Fruit fly (Drosophila melanogaster) whole organism, pupa: ENCODE results near the gene Pdha.

Experiments used
- CG17806 ChIP-seq: fragments of 200-800 bp; sonication (Bioruptor generic); optimal IDR thresholded peaks from 2 replicates; lab custom pipeline; 2018; ENCODE audit warnings: missing biosample characterization, mild to moderate bottlenecking, missing genetic modification characterization, moderate library complexity
- Pif1A ChIP-seq: fragments of 200-800 bp; sonication (Bioruptor generic); optimal IDR thresholded peaks from 3 replicates; lab custom pipeline; 2016; ENCODE audit warnings: missing biosample characterization, missing genetic modification characterization
- fd96Ca ChIP-seq: fragments of 200-800 bp; sonication (Bioruptor generic); IDR thresholded peaks from 3 replicates; pipeline ENCODE4 v1.3.6; 2022; ENCODE audit warnings: missing biosample characterization, missing genetic modification characterization
- rn ChIP-seq: fragments of 200-800 bp; sonication (Bioruptor generic); IDR thresholded peaks from 2 replicates; pipeline ENCODE4 v1.3.6; 2022; ENCODE audit warnings: missing biosample characterization, missing genetic modification characterization

DNA sequence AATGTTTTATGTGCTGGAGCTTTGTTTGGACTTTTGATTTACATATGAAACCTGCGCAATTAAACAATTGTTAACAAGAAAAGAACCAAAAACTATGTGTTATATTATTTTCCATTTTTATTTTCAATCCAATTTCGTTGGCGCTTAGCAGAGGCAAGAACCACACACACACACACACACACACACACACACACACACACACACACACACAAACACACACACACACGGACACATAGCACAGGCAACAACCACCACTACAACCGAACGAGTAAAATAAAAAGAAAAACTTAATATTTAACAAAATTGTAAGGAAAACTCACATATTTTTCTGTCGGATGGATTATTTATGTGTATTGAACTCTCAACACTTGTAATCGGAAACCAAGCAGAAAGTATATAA, 2.7 kb upstream of the Pdha start:
- no peak for TF ChIP-seq rn
- no peak for TF ChIP-seq CG17806 (tag; lab: Kevin White, UChicago)
- no peak for TF ChIP-seq Pif1A (GFP tag; lab: Kevin White, UChicago)
- TF ChIP-seq fd96Ca = no peak
